Fruit fly (Drosophila melanogaster) whole organism, prepupa: ENCODE results near the gene spir.

ENCODE experiments used
- Blimp-1 ChIP-seq: fragments of 200-800 bp; sonication (Bioruptor generic); optimal IDR thresholded peaks from 3 replicates; lab custom pipeline; 2017; ENCODE audit warnings: missing biosample characterization, missing genetic modification characterization, mild to moderate bottlenecking, moderate library complexity, missing genetic modification reagents
- CG10669 ChIP-seq: fragments of 200-800 bp; sonication (Bioruptor generic); optimal IDR thresholded peaks from 3 replicates; lab custom pipeline; 2018; ENCODE audit warnings: missing biosample characterization, mild to moderate bottlenecking, missing genetic modification characterization, moderate library complexity
- CG11294 ChIP-seq: fragments of 200-800 bp; sonication (Bioruptor generic); IDR thresholded peaks from 2 replicates; pipeline ENCODE4 v1.3.6; 2022; ENCODE audit warnings: missing biosample characterization, missing genetic modification characterization
- CG11762 ChIP-seq: fragments of 200-800 bp; sonication (Bioruptor generic); optimal IDR thresholded peaks from 3 replicates; lab custom pipeline; 2016; ENCODE audit warnings: missing biosample characterization, missing genetic modification characterization; ENCODE audit not compliant: insufficient read depth
- CG15336 ChIP-seq: fragments of 200-800 bp; sonication (Bioruptor generic); IDR thresholded peaks from 2 replicates; pipeline ENCODE4 v1.3.6; 2022; ENCODE audit warnings: missing biosample characterization, missing genetic modification characterization
- CG1621 ChIP-seq: fragments of 200-800 bp; sonication (Bioruptor generic); optimal IDR thresholded peaks from 3 replicates; lab custom pipeline; 2018; ENCODE audit warnings: missing biosample characterization, mild to moderate bottlenecking, missing genetic modification characterization
- CG3032 ChIP-seq: fragments of 200-800 bp; optimal IDR thresholded peaks from 2 replicates; lab custom pipeline; 2019; ENCODE audit warnings: missing biosample characterization, mild to moderate bottlenecking, missing genetic modification characterization, moderate library complexity
- CG32006 ChIP-seq: fragments of 200-800 bp; sonication (Bioruptor generic); optimal IDR thresholded peaks from 3 replicates; lab custom pipeline; 2017; ENCODE audit warnings: missing biosample characterization, mild to moderate bottlenecking, missing genetic modification characterization
- CG3919 ChIP-seq: fragments of 200-800 bp; sonication (Bioruptor generic); optimal IDR thresholded peaks from 3 replicates; lab custom pipeline; 2016; ENCODE audit warnings: missing biosample characterization, missing genetic modification characterization
- CG6163 ChIP-seq: fragments of 200-800 bp; sonication (Bioruptor generic); IDR thresholded peaks from 3 replicates; pipeline ENCODE4 v1.3.6; 2022; ENCODE audit warnings: missing biosample characterization, missing genetic modification characterization
- CG6276 ChIP-seq: fragments of 200-800 bp; sonication (Bioruptor generic); optimal IDR thresholded peaks from 2 replicates; lab custom pipeline; 2017; ENCODE audit warnings: missing biosample characterization, mild to moderate bottlenecking, missing genetic modification characterization
- CG6792 ChIP-seq: fragments of 200-800 bp; sonication (Bioruptor generic); optimal IDR thresholded peaks from 3 replicates; lab custom pipeline; 2016; ENCODE audit warnings: missing biosample characterization, missing genetic modification characterization
- CG6808 ChIP-seq: fragments of 200-800 bp; sonication (Bioruptor generic); optimal IDR thresholded peaks from 3 replicates; lab custom pipeline; 2017; ENCODE audit warnings: missing biosample characterization, missing genetic modification characterization, mild to moderate bottlenecking, moderate library complexity, missing genetic modification reagents
- CG6854 ChIP-seq: fragments of 200-800 bp; sonication (Bioruptor generic); optimal IDR thresholded peaks from 2 replicates; lab custom pipeline; 2017; ENCODE audit warnings: missing biosample characterization, mild to moderate bottlenecking, missing genetic modification characterization
- CG7368 ChIP-seq: fragments of 200-800 bp; sonication (Bioruptor generic); optimal IDR thresholded peaks from 3 replicates; lab custom pipeline; 2016; ENCODE audit warnings: missing biosample characterization, missing genetic modification characterization
- CG8119 ChIP-seq: fragments of 200-800 bp; sonication (Bioruptor generic); IDR thresholded peaks from 3 replicates; pipeline ENCODE4 v1.3.6; 2022; ENCODE audit warnings: missing biosample characterization, missing genetic modification characterization
- CG8319 ChIP-seq: fragments of 200-800 bp; sonication (Bioruptor generic); optimal IDR thresholded peaks from 3 replicates; lab custom pipeline; 2016; ENCODE audit warnings: missing biosample characterization, missing genetic modification characterization
- CG8632 ChIP-seq: fragments of 200-800 bp; sonication (Bioruptor generic); optimal IDR thresholded peaks from 3 replicates; lab custom pipeline; 2016; ENCODE audit warnings: missing biosample characterization, missing genetic modification characterization
- CG9139 ChIP-seq: fragments of 200-800 bp; sonication (Bioruptor generic); optimal IDR thresholded peaks from 3 replicates; lab custom pipeline; 2017; ENCODE audit warnings: missing biosample characterization, mild to moderate bottlenecking, missing genetic modification characterization
- Eip75B ChIP-seq: fragments of 200-800 bp; sonication (Bioruptor generic); optimal IDR thresholded peaks from 3 replicates; lab custom pipeline; 2016; ENCODE audit warnings: missing biosample characterization, missing genetic modification characterization
- Eip78C ChIP-seq: fragments of 200-800 bp; sonication (Bioruptor generic); peaks from one replicate; lab custom pipeline; 2016; ENCODE audit warnings: missing biosample characterization, missing genetic modification characterization
- Eip93F ChIP-seq: fragments of 200-800 bp; sonication (Bioruptor generic); optimal IDR thresholded peaks from 2 replicates; lab custom pipeline; 2016; ENCODE audit warnings: missing biosample characterization, mild to moderate bottlenecking, missing genetic modification characterization
- Ets21C ChIP-seq: fragments of 200-800 bp; sonication (Bioruptor generic); optimal IDR thresholded peaks from 3 replicates; lab custom pipeline; 2016; ENCODE audit warnings: missing biosample characterization, missing genetic modification characterization
- Ets96B ChIP-seq: fragments of 200-800 bp; optimal IDR thresholded peaks from 2 replicates; lab custom pipeline; 2019; ENCODE audit warnings: missing biosample characterization, mild to moderate bottlenecking, missing genetic modification characterization, moderate library complexity
- Gug ChIP-seq: fragments of 200-800 bp; sonication (Bioruptor generic); IDR thresholded peaks from 2 replicates; pipeline ENCODE4 v1.3.6; 2022; ENCODE audit warnings: missing biosample characterization, missing genetic modification characterization
- Hr38 ChIP-seq: sonication (Bioruptor generic); optimal IDR thresholded peaks from 2 replicates; lab custom pipeline; 2016; ENCODE audit warnings: missing biosample characterization, missing genetic modification characterization
- Hr39 ChIP-seq: fragments of 200-800 bp; sonication (Bioruptor generic); optimal IDR thresholded peaks from 2 replicates; lab custom pipeline; 2016; ENCODE audit warnings: missing biosample characterization, missing genetic modification characterization
- Lpt ChIP-seq: fragments of 200-800 bp; sonication (Bioruptor generic); optimal IDR thresholded peaks from 3 replicates; lab custom pipeline; 2016; ENCODE audit warnings: missing biosample characterization, missing genetic modification characterization
- Met ChIP-seq: fragments of 200-800 bp; sonication (Bioruptor generic); optimal IDR thresholded peaks from 3 replicates; lab custom pipeline; 2016; ENCODE audit warnings: missing biosample characterization, missing genetic modification characterization
- OdsH ChIP-seq: fragments of 200-800 bp; sonication (Bioruptor generic); optimal IDR thresholded peaks from 3 replicates; lab custom pipeline; 2016; ENCODE audit warnings: missing biosample characterization, missing genetic modification characterization
- Smox ChIP-seq: fragments of 200-800 bp; sonication (Bioruptor generic); optimal IDR thresholded peaks from 3 replicates; lab custom pipeline; 2016; ENCODE audit warnings: missing biosample characterization, missing genetic modification characterization
- Sox102F ChIP-seq: fragments of 200-800 bp; sonication (Bioruptor generic); optimal IDR thresholded peaks from 2 replicates; lab custom pipeline; 2016; ENCODE audit warnings: missing biosample characterization, mild to moderate bottlenecking, missing genetic modification characterization
- Sox15 ChIP-seq: fragments of 200-800 bp; sonication (Bioruptor generic); optimal IDR thresholded peaks from 3 replicates; lab custom pipeline; 2016; ENCODE audit warnings: missing biosample characterization, missing genetic modification characterization
- cyc ChIP-seq: fragments of 200-800 bp; sonication (Bioruptor generic); optimal IDR thresholded peaks from 3 replicates; lab custom pipeline; 2016; ENCODE audit warnings: missing biosample characterization, missing genetic modification characterization
- dac ChIP-seq: fragments of 200-800 bp; sonication (Bioruptor generic); optimal IDR thresholded peaks from 2 replicates; lab custom pipeline; 2017; ENCODE audit warnings: missing biosample characterization, mild to moderate bottlenecking, missing genetic modification characterization
- dsx ChIP-seq: fragments of 200-800 bp; optimal IDR thresholded peaks from 3 replicates; lab custom pipeline; 2019; ENCODE audit warnings: missing biosample characterization, mild to moderate bottlenecking, missing genetic modification characterization, moderate library complexity; ENCODE audit not compliant: poor library complexity, severe bottlenecking
- fd59A ChIP-seq: fragments of 200-800 bp; sonication (Bioruptor generic); optimal IDR thresholded peaks from 2 replicates; lab custom pipeline; 2017; ENCODE audit warnings: missing biosample characterization, mild to moderate bottlenecking, missing genetic modification characterization, missing genetic modification reagents
- fd85E ChIP-seq: fragments of 200-800 bp; sonication (Bioruptor generic); optimal IDR thresholded peaks from 3 replicates; lab custom pipeline; 2016; ENCODE audit warnings: missing biosample characterization, missing genetic modification characterization
- fkh ChIP-seq: fragments of 200-800 bp; sonication (Bioruptor generic); optimal IDR thresholded peaks from 3 replicates; lab custom pipeline; 2017; ENCODE audit warnings: missing biosample characterization, mild to moderate bottlenecking, missing genetic modification characterization, moderate library complexity
- salr ChIP-seq, 2 experiments: fragments of 200-800 bp; sonication (Bioruptor generic); optimal IDR thresholded peaks; 3 replicates each; lab custom pipeline; 2016 to 2018; ENCODE audit warnings: missing biosample characterization in 2 of 2, missing genetic modification characterization in 2 of 2, mild to moderate bottlenecking in 1 of 2
- spab ChIP-seq: fragments of 200-800 bp; sonication (Bioruptor generic); optimal IDR thresholded peaks from 2 replicates; lab custom pipeline; 2017; ENCODE audit warnings: missing biosample characterization, mild to moderate bottlenecking, missing genetic modification characterization, missing genetic modification reagents
- svp ChIP-seq: fragments of 200-800 bp; sonication (Bioruptor generic); peaks from one replicate; lab custom pipeline; 2016; ENCODE audit warnings: missing biosample characterization, missing genetic modification characterization
- topi ChIP-seq: fragments of 200-800 bp; sonication (Bioruptor generic); optimal IDR thresholded peaks from 3 replicates; lab custom pipeline; 2016; ENCODE audit warnings: missing biosample characterization, missing genetic modification characterization
- vri ChIP-seq: fragments of 200-800 bp; sonication (Bioruptor generic); optimal IDR thresholded peaks from 3 replicates; lab custom pipeline; 2016; ENCODE audit warnings: missing biosample characterization, mild to moderate bottlenecking, missing genetic modification characterization

spir gene

DNA sequence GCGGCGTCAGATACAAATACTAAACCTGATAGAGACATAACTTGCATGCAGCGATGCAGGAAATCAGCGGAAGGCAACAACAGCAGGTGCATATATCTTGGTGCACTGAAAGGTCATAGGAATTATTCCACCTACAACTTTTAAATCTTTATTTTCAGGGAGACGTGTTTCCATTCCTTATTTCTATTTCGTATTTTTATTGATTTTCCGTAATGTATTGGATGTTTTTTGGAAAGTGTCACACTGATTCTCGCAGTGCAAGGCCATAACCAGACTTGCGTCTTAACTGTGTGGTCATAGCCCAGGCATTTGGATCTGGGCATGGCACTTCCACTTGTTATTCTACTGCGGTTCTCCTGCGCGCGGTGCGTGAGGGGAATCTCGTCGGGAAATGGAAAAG lies 60.4 kb downstream of the spir start (continued):
- TF ChIP-seq topi (GFP tag; lab: Kevin White, UChicago) (peak; percentile 26), CG10669 (GFP tag; lab: Kevin White, UChicago) (peak; percentile 60), CG6854 (GFP tag; lab: Kevin White, UChicago) (no peak), Smox (GFP tag; lab: Kevin White, UChicago) (no peak), CG7368 (GFP tag; lab: Kevin White, UChicago) (peak; percentile 49), Eip75B (GFP tag; lab: Kevin White, UChicago) (peak; percentile 64), CG6163 (GFP tag; lab: Robert Waterston, UW) (peak; percentile 91), CG11762 (GFP tag; lab: Kevin White, UChicago) (peak; percentile 56), Ets21C (GFP tag; lab: Kevin White, UChicago) (no peak), Blimp-1 (GFP tag; lab: Kevin White, UChicago) (no peak), fd85E (GFP tag; lab: Kevin White, UChicago) (no peak), CG8319 (no peak), Hr39 (GFP tag; lab: Kevin White, UChicago) (no peak), Eip93F (GFP tag; lab: Kevin White, UChicago) (no peak)

DNA sequence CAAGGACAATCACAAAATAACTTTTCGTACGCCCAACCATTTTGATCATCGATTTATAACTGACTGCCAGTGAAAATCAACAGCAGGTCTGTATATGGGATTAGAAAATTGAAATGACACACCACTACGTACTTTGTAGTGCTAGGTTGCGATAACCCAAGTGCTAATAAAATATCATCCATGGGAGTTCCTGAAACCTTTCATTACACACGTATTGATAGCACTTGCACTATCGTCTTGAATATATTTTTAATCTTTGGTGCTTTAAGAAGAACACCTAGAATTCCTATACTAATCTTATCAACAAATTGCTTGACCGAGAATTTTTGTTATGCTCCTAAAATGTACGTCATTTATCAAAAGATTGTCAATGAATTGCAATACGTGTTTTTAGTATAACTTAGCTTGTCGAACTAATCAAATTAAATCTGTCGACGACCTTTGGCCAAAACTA lies 63.1 kb downstream of the spir start, which contains the start of gene Ugt37A1:
Gene Ugt37A1, minus strand, starts transcription at position 51 of the 454 bp plus-strand sequence.
- TF ChIP-seq Eip75B (GFP tag; lab: Kevin White, UChicago) (no peak), Gug (GFP tag; lab: Robert Waterston, UW) (no peak), CG6276 (GFP tag; lab: Kevin White, UChicago) (no peak), Met (GFP tag; lab: Kevin White, UChicago) (no peak), CG1621 (tag; lab: Kevin White, UChicago) (no peak), OdsH (GFP tag; lab: Kevin White, UChicago) (no peak), vri (GFP tag; lab: Kevin White, UChicago) (no peak)

DNA sequence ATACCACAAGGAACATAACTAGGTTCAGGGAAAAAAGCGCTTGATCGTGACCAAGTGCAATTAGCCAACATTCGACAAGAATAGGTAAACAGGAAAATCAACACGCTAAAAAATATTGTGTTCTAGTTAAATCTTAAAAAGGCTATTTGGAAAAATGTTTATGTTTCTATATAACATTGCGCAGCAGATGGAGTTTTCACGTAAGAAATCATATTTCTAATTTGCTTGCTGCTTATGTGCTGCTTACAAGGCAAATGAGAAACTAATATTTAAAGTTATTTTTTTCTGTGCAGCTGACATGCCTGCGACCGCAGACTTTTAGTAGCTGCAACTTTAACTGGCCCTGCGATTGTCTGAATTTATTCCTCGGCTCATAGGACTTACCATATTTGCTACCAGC lies 70.3 kb downstream of the spir start:
- peak; percentile 66 for TF ChIP-seq OdsH (GFP tag; lab: Kevin White, UChicago)
- peak; percentile 40 for TF ChIP-seq Lpt
- TF ChIP-seq CG32006 (GFP tag; lab: Kevin White, UChicago), result peak; percentile 74
- peak; percentile 73 for TF ChIP-seq CG1621 (tag; lab: Kevin White, UChicago)
- peak; percentile 94 for TF ChIP-seq Eip78C (GFP tag; lab: Kevin White, UChicago)
- peak; percentile 5 for TF ChIP-seq Sox15 (GFP tag; lab: Kevin White, UChicago)
- TF ChIP-seq CG8632 (GFP tag; lab: Kevin White, UChicago), result peak; percentile 39
- peak; percentile 27 for TF ChIP-seq CG9139 (GFP tag; lab: Kevin White, UChicago)
- peak; percentile 54 for TF ChIP-seq CG6792 (GFP tag; lab: Kevin White, UChicago)
- TF ChIP-seq cyc, result no peak
- TF ChIP-seq Hr38 (GFP tag; lab: Kevin White, UChicago), result no peak
- TF ChIP-seq CG3919 (GFP tag; lab: Kevin White, UChicago), result peak; percentile 66
- TF ChIP-seq fd59A (GFP tag; lab: Kevin White, UChicago), result peak; percentile 66
- TF ChIP-seq fkh (GFP tag; lab: Kevin White, UChicago), result no peak
- no peak for TF ChIP-seq Blimp-1 (GFP tag; lab: Kevin White, UChicago)
- TF ChIP-seq Sox102F (GFP tag; lab: Kevin White, UChicago), result no peak
- peak; percentile 83 for TF ChIP-seq CG3032
- TF ChIP-seq vri (GFP tag; lab: Kevin White, UChicago), result no peak
- no peak for TF ChIP-seq Met (GFP tag; lab: Kevin White, UChicago)
- TF ChIP-seq Ets96B, result peak; percentile 79
- TF ChIP-seq CG11294 (GFP tag; lab: Robert Waterston, UW), result no peak
- TF ChIP-seq Gug (GFP tag; lab: Robert Waterston, UW), result no peak
- TF ChIP-seq topi (GFP tag; lab: Kevin White, UChicago), result peak; percentile 2
- TF ChIP-seq dac (GFP tag; lab: Kevin White, UChicago), result peak; percentile 35
- TF ChIP-seq CG6808 (GFP tag; lab: Kevin White, UChicago), result peak; percentile 78
- TF ChIP-seq CG15336 (GFP tag; lab: Robert Waterston, UW), result peak; percentile 61; the same call in 1 of the 2 replicates
- peak; percentile 79 for TF ChIP-seq CG10669 (GFP tag; lab: Kevin White, UChicago)
- no peak for TF ChIP-seq Eip93F (GFP tag; lab: Kevin White, UChicago)
- TF ChIP-seq salr (GFP tag; optimal IDR thresholded peaks at IDR 0.05; lab: Kevin White, UChicago), result peak; percentile 47 to 48
- TF ChIP-seq CG6163 (GFP tag; lab: Robert Waterston, UW), result peak; percentile 82
- peak; percentile 64 for TF ChIP-seq CG8119 (GFP tag; lab: Robert Waterston, UW)
- TF ChIP-seq Smox (GFP tag; lab: Kevin White, UChicago), result no peak
- TF ChIP-seq Eip75B (GFP tag; lab: Kevin White, UChicago), result peak; percentile 69
- no peak for TF ChIP-seq svp (GFP tag; lab: Kevin White, UChicago)
- peak; percentile 37 for TF ChIP-seq CG6276 (GFP tag; lab: Kevin White, UChicago)
- peak; percentile 77 for TF ChIP-seq dsx (GFP tag; lab: Kevin White, UChicago)
- no peak for TF ChIP-seq CG6854 (GFP tag; lab: Kevin White, UChicago)
- peak; percentile 72 for TF ChIP-seq spab
- TF ChIP-seq Ets21C (GFP tag; lab: Kevin White, UChicago), result no peak
